Worm (Caenorhabditis elegans) whole organism, L1 larva: ENCODE measurements around the gene vps-36.
A peak's percentile ranks its signal among the peaks of the same experiment; 100 is the strongest.

Experiments used
- C04F5.9 ChIP-seq: sonication (generic microtip); optimal IDR thresholded peaks from 2 replicates; lab custom pipeline; 2016; ENCODE audit warnings: missing genetic modification characterization, missing compliant biosample characterization
- C34B4.2 ChIP-seq: sonication (generic microtip); optimal IDR thresholded peaks from 2 replicates; lab custom pipeline; 2017; ENCODE audit warnings: mild to moderate bottlenecking, missing genetic modification characterization, missing compliant biosample characterization
- Y116A8C.19 ChIP-seq: sonication (generic microtip); optimal IDR thresholded peaks from 2 replicates; lab custom pipeline; 2016; ENCODE audit warnings: missing compliant biosample characterization, missing genetic modification characterization, borderline replicate concordance
- alr-1 ChIP-seq: fragments of 200-800 bp; sonication (Bioruptor generic); optimal IDR thresholded peaks from 2 replicates; lab custom pipeline; 2018; ENCODE audit warnings: borderline replicate concordance, mild to moderate bottlenecking, missing genetic modification characterization, missing compliant biosample characterization
- aly-2 ChIP-seq: fragments of 150-350 bp; optimal IDR thresholded peaks from 2 replicates; lab custom pipeline; 2014; ENCODE audit warnings: missing biosample characterization, missing genetic modification characterization
- ama-1 ChIP-seq: fragments of 150-350 bp; optimal IDR thresholded peaks from 2 replicates; lab custom pipeline; 2014
- blmp-1 ChIP-seq: fragments of 150-350 bp; optimal IDR thresholded peaks from 2 replicates; lab custom pipeline; 2014; ENCODE audit warnings: missing biosample characterization, missing genetic modification characterization
- ceh-63 ChIP-seq: fragments of 200-800 bp; sonication (Bioruptor generic); optimal IDR thresholded peaks from 2 replicates; lab custom pipeline; 2018; ENCODE audit warnings: mild to moderate bottlenecking, missing genetic modification characterization, missing compliant biosample characterization
- ceh-90 ChIP-seq: sonication (generic microtip); optimal IDR thresholded peaks from 2 replicates; lab custom pipeline; 2016; ENCODE audit warnings: missing genetic modification characterization, missing compliant biosample characterization
- ces-1 ChIP-seq: fragments of 150-350 bp; optimal IDR thresholded peaks from 2 replicates; lab custom pipeline; 2014; ENCODE audit warnings: missing biosample characterization, missing genetic modification reagents, missing genetic modification characterization
- dpl-1 ChIP-seq, 3 experiments: fragments of 150-350 bp in 2 of 3; sonication (generic microtip) in 1 of 3; optimal IDR thresholded peaks; 2 replicates each; lab custom pipeline; 2014 to 2017; ENCODE audit warnings: missing biosample characterization in 3 of 3, missing genetic modification characterization in 3 of 3, missing genetic modification reagents in 3 of 3
- dsc-1 ChIP-seq: sonication (generic microtip); optimal IDR thresholded peaks from 2 replicates; lab custom pipeline; 2016; ENCODE audit warnings: mild to moderate bottlenecking, missing genetic modification characterization, missing compliant biosample characterization
- efl-1 ChIP-seq, 4 experiments: fragments of 150-350 bp; optimal IDR thresholded peaks in 3 of 4; peaks in 1 of 4; 1 replicate in 1 of 4; 2 replicates in 3 of 4; lab custom pipeline; 2014; ENCODE audit warnings: missing biosample characterization in 2 of 4, missing genetic modification characterization in 2 of 4, missing genetic modification reagents in 2 of 4
- efl-3 ChIP-seq: fragments of 200-800 bp; sonication (Bioruptor generic); optimal IDR thresholded peaks from 2 replicates; lab custom pipeline; 2018; ENCODE audit warnings: mild to moderate bottlenecking, missing genetic modification characterization, missing compliant biosample characterization
- fkh-4 ChIP-seq: sonication (generic microtip); optimal IDR thresholded peaks from 2 replicates; lab custom pipeline; 2016; ENCODE audit warnings: missing compliant biosample characterization, missing genetic modification characterization, borderline replicate concordance
- fkh-8 ChIP-seq: sonication (generic microtip); optimal IDR thresholded peaks from 2 replicates; lab custom pipeline; 2016; ENCODE audit warnings: mild to moderate bottlenecking, missing genetic modification characterization, missing compliant biosample characterization
- fos-1 ChIP-seq: fragments of 150-350 bp; optimal IDR thresholded peaks from 2 replicates; lab custom pipeline; 2014; ENCODE audit warnings: missing biosample characterization, missing genetic modification characterization
- grh-1 ChIP-seq: fragments of 200-800 bp; sonication (Bioruptor generic); IDR thresholded peaks from 2 replicates; pipeline ENCODE4 v1.3.6; 2022; ENCODE audit warnings: missing genetic modification reagents, missing genetic modification characterization, missing compliant biosample characterization
- hlh-17 ChIP-seq: fragments of 200-800 bp; sonication (Bioruptor generic); optimal IDR thresholded peaks from 2 replicates; lab custom pipeline; 2018; ENCODE audit warnings: missing genetic modification characterization, mild to moderate bottlenecking, missing compliant biosample characterization, moderate library complexity, borderline replicate concordance
- hpl-2 ChIP-seq: fragments of 150-350 bp; optimal IDR thresholded peaks from 2 replicates; lab custom pipeline; 2014; ENCODE audit warnings: missing biosample characterization, missing genetic modification reagents, missing genetic modification characterization
- lin-13 ChIP-seq: fragments of 150-350 bp; optimal IDR thresholded peaks from 2 replicates; lab custom pipeline; 2014; ENCODE audit warnings: missing biosample characterization, missing genetic modification reagents, missing genetic modification characterization
- lsy-2 ChIP-seq, 2 experiments: fragments of 150-350 bp; optimal IDR thresholded peaks; 2 replicates each; lab custom pipeline; 2014; ENCODE audit warnings: missing biosample characterization in 2 of 2, missing genetic modification characterization in 2 of 2
- mdl-1 ChIP-seq, 2 experiments: fragments of 150-350 bp; optimal IDR thresholded peaks; 2 replicates each; lab custom pipeline; 2014 to 2017; ENCODE audit warnings: missing biosample characterization in 2 of 2, missing genetic modification characterization in 2 of 2, inconsistent platforms in 1 of 2
- nhr-11 ChIP-seq: fragments of 150-350 bp; optimal IDR thresholded peaks from 2 replicates; lab custom pipeline; 2014; ENCODE audit warnings: missing biosample characterization, missing genetic modification characterization
- nhr-12 ChIP-seq: sonication (generic microtip); optimal IDR thresholded peaks from 2 replicates; lab custom pipeline; 2017; ENCODE audit warnings: missing biosample characterization, missing genetic modification characterization
- nhr-19 ChIP-seq: fragments of 200-800 bp; sonication (Bioruptor generic); conservative IDR thresholded peaks from 2 replicates; pipeline ENCODE4 v1.3.6; 2022; ENCODE audit warnings: missing genetic modification characterization, missing compliant biosample characterization
- nhr-76 ChIP-seq: sonication (generic microtip); optimal IDR thresholded peaks from 2 replicates; lab custom pipeline; 2017; ENCODE audit warnings: missing biosample characterization, missing genetic modification characterization
- nhr-77 ChIP-seq: fragments of 150-350 bp; optimal IDR thresholded peaks from 2 replicates; lab custom pipeline; 2014; ENCODE audit warnings: missing biosample characterization, missing genetic modification characterization
- nhr-85 ChIP-seq: sonication (generic microtip); peaks from one replicate; lab custom pipeline; 2016; ENCODE audit warnings: missing genetic modification characterization, inconsistent platforms, missing compliant biosample characterization
- nhr-90 ChIP-seq: sonication (generic microtip); optimal IDR thresholded peaks from 2 replicates; lab custom pipeline; 2016; ENCODE audit warnings: mild to moderate bottlenecking, missing genetic modification characterization, missing compliant biosample characterization; ENCODE audit not compliant: poor library complexity
- pag-3 ChIP-seq: sonication (generic microtip); optimal IDR thresholded peaks from 2 replicates; lab custom pipeline; 2017; ENCODE audit warnings: missing genetic modification characterization, mild to moderate bottlenecking, missing compliant biosample characterization, antibody characterized with exemption, borderline replicate concordance; ENCODE audit not compliant: insufficient read depth
- pax-3 ChIP-seq: fragments of 200-800 bp; sonication (Bioruptor generic); optimal IDR thresholded peaks from 2 replicates; lab custom pipeline; 2018; ENCODE audit warnings: mild to moderate bottlenecking, missing genetic modification characterization, moderate library complexity, missing compliant biosample characterization
- rnt-1 ChIP-seq: sonication (generic microtip); optimal IDR thresholded peaks from 2 replicates; lab custom pipeline; 2016; ENCODE audit warnings: mild to moderate bottlenecking, missing genetic modification characterization, moderate library complexity, missing compliant biosample characterization
- sup-37 ChIP-seq: fragments of 200-800 bp; sonication (Bioruptor generic); optimal IDR thresholded peaks from 2 replicates; lab custom pipeline; 2018; ENCODE audit warnings: mild to moderate bottlenecking, missing genetic modification characterization, missing compliant biosample characterization
- tbx-2 ChIP-seq: sonication (generic microtip); optimal IDR thresholded peaks from 2 replicates; lab custom pipeline; 2016; ENCODE audit warnings: missing genetic modification characterization, missing compliant biosample characterization
- unc-130 ChIP-seq: fragments of 150-350 bp; optimal IDR thresholded peaks from 2 replicates; lab custom pipeline; 2017; ENCODE audit warnings: missing biosample characterization, missing genetic modification characterization, inconsistent platforms
- unc-30 ChIP-seq: sonication (generic microtip); optimal IDR thresholded peaks from 2 replicates; lab custom pipeline; 2017; ENCODE audit warnings: missing biosample characterization, missing genetic modification characterization
- unc-86 ChIP-seq: sonication (generic microtip); optimal IDR thresholded peaks from 2 replicates; lab custom pipeline; 2016; ENCODE audit warnings: missing genetic modification characterization, missing compliant biosample characterization
- unc-98 ChIP-seq: fragments of 200-800 bp; sonication (Bioruptor generic); IDR thresholded peaks from 2 replicates; pipeline ENCODE4 v1.3.6; 2022; ENCODE audit warnings: missing genetic modification characterization, missing compliant biosample characterization
- vab-15 ChIP-seq: sonication (generic microtip); optimal IDR thresholded peaks from 2 replicates; lab custom pipeline; 2017; ENCODE audit warnings: missing genotype, mild to moderate bottlenecking, missing genetic modification characterization, missing compliant biosample characterization
- zag-1 ChIP-seq: fragments of 150-350 bp; optimal IDR thresholded peaks from 2 replicates; lab custom pipeline; 2014; ENCODE audit warnings: missing biosample characterization, missing genetic modification characterization
- zip-4 ChIP-seq: fragments of 200-800 bp; sonication (Bioruptor generic); optimal IDR thresholded peaks from 2 replicates; lab custom pipeline; 2018; ENCODE audit warnings: mild to moderate bottlenecking, missing genetic modification characterization, moderate library complexity, missing compliant biosample characterization
- ztf-11 ChIP-seq, 2 experiments: sonication (generic microtip); optimal IDR thresholded peaks; 2 replicates each; lab custom pipeline; 2016 to 2017; ENCODE audit warnings: missing genetic modification characterization in 2 of 2, missing biosample characterization in 1 of 2, missing compliant biosample characterization in 1 of 2
- ztf-4 ChIP-seq: fragments of 150-350 bp; optimal IDR thresholded peaks from 2 replicates; lab custom pipeline; 2014; ENCODE audit warnings: missing biosample characterization, missing genetic modification characterization

vps-36 gene

ce11 chrV:10940571-10940991 is 19.9 kb downstream of the vps-36 start (continued):
- TF ChIP-seq tbx-2: peak; percentile 24
- TF ChIP-seq pag-3 (tag; lab: Kevin White, UChicago): no peak
- no peak for TF ChIP-seq C04F5.9 (tag; lab: Kevin White, UChicago)
- TF ChIP-seq efl-1 (optimal IDR thresholded peaks at IDR 0.05; lab: Kevin White, UChicago): peak; percentile 38 to 67
- no peak for TF ChIP-seq efl-1 (GFP tag; optimal IDR thresholded peaks at IDR 0.05 in 1 of 2; lab: Kevin White, UChicago)
- no peak for TF ChIP-seq unc-130 (tag; lab: Kevin White, UChicago)
- TF ChIP-seq alr-1 (tag; lab: Kevin White, UChicago): no peak
- peak; percentile 16 for TF ChIP-seq ztf-4 (tag; lab: Kevin White, UChicago)
- TF ChIP-seq ztf-11 (tag; optimal IDR thresholded peaks at IDR 0.05; lab: Kevin White, UChicago): no peak
- no peak for TF ChIP-seq nhr-12
- no peak for TF ChIP-seq ceh-63 (GFP tag; lab: Kevin White, UChicago)
- TF ChIP-seq nhr-11 (tag; lab: Kevin White, UChicago): no peak
- peak; percentile 53 to 70 for TF ChIP-seq lsy-2 (tag; optimal IDR thresholded peaks at IDR 0.05; lab: Kevin White, UChicago)
- peak; percentile 4 to 32 (median 30) for TF ChIP-seq dpl-1 (GFP tag; optimal IDR thresholded peaks at IDR 0.05; lab: Kevin White, UChicago)
- peak; percentile 79 for TF ChIP-seq nhr-77 (tag; lab: Kevin White, UChicago)
- no peak for TF ChIP-seq C34B4.2 (tag; lab: Kevin White, UChicago)
- TF ChIP-seq unc-86 (tag; lab: Kevin White, UChicago): no peak
- peak; percentile 64 for TF ChIP-seq hpl-2 (GFP tag; lab: Kevin White, UChicago)
- TF ChIP-seq ces-1 (GFP tag; lab: Kevin White, UChicago): no peak
- TF ChIP-seq rnt-1 (tag; lab: Kevin White, UChicago): peak; percentile 60
- TF ChIP-seq nhr-90 (tag; lab: Kevin White, UChicago): peak; percentile 50
- no peak for TF ChIP-seq unc-98 (GFP tag; lab: Robert Waterston, UW)
- TF ChIP-seq lin-13: no peak
- no peak for TF ChIP-seq hlh-17 (GFP tag; lab: Kevin White, UChicago)
- peak; percentile 6 for TF ChIP-seq aly-2 (tag; lab: Kevin White, UChicago)
- no peak for TF ChIP-seq unc-30 (tag; lab: Kevin White, UChicago)
- no peak for TF ChIP-seq vab-15
- TF ChIP-seq pax-3 (tag; lab: Kevin White, UChicago): no peak
- no peak for TF ChIP-seq Y116A8C.19 (tag; lab: Kevin White, UChicago)
- TF ChIP-seq zag-1: no peak
- TF ChIP-seq nhr-85 (tag; lab: Kevin White, UChicago): peak; percentile 87

- TF ChIP-seq nhr-85 (tag; lab: Kevin White, UChicago) (peak; percentile 92), ceh-90 (tag; lab: Kevin White, UChicago) (no peak), hpl-2 (GFP tag; lab: Kevin White, UChicago) (no peak), Y116A8C.19 (tag; lab: Kevin White, UChicago) (no peak), sup-37 (GFP tag; lab: Kevin White, UChicago) (no peak), blmp-1 (tag; lab: Kevin White, UChicago) (peak; percentile 46), ceh-63 (GFP tag; lab: Kevin White, UChicago) (no peak), nhr-12 (no peak), dpl-1 (GFP tag; optimal IDR thresholded peaks at IDR 0.05; lab: Kevin White, UChicago) (no peak), fkh-4 (tag; lab: Kevin White, UChicago) (no peak), fos-1 (tag; lab: Kevin White, UChicago) (no peak), efl-1 (optimal IDR thresholded peaks at IDR 0.05; lab: Kevin White, UChicago) (no peak), efl-1 (GFP tag; optimal IDR thresholded peaks at IDR 0.05 in 1 of 2; lab: Kevin White, UChicago) (peak in 1 of 2 experiments; percentile 70), fkh-8 (tag; lab: Kevin White, UChicago) (no peak), unc-86 (tag; lab: Kevin White, UChicago) (no peak), mdl-1 (tag; optimal IDR thresholded peaks at IDR 0.05; lab: Kevin White, UChicago) (peak in 1 of 2 experiments; percentile 19), nhr-76 (no peak), zip-4 (GFP tag; lab: Kevin White, UChicago) (no peak), ama-1 (no peak), efl-3 (GFP tag; lab: Kevin White, UChicago) (no peak), grh-1 (GFP tag; lab: Robert Waterston, UW) (peak; percentile 46; the same call in 1 of the 2 replicates), nhr-19 (GFP tag; lab: Robert Waterston, UW) (no peak), dsc-1 (tag; lab: Kevin White, UChicago) (no peak)
These were observed 20.4 kb downstream of the vps-36 start for ce11 chrV:10939990-10940570.
